Worm (Caenorhabditis elegans) whole organism, L4 larva: ENCODE measurements around the gene nspc-5.

Source experiments
- D1046.2 ChIP-seq: fragments of 200-800 bp; sonication (Bioruptor generic); IDR thresholded peaks from 2 replicates; pipeline ENCODE4 v1.3.6; 2022; ENCODE audit warnings: missing genetic modification characterization, missing compliant biosample characterization
- F10B5.3 ChIP-seq: sonication (generic microtip); optimal IDR thresholded peaks from 2 replicates; lab custom pipeline; 2016; ENCODE audit warnings: mild to moderate bottlenecking, missing genetic modification characterization, missing compliant biosample characterization
- F37D6.2 ChIP-seq: sonication (generic microtip); optimal IDR thresholded peaks from 2 replicates; lab custom pipeline; 2016; ENCODE audit warnings: mild to moderate bottlenecking, missing genetic modification characterization, missing compliant biosample characterization
- F44E2.7 ChIP-seq: fragments of 200-800 bp; sonication (Bioruptor generic); IDR thresholded peaks from 2 replicates; pipeline ENCODE4 v2.1.2; 2022; ENCODE audit warnings: missing genetic modification characterization, missing compliant biosample characterization
- R02D3.7 ChIP-seq: fragments of 150-350 bp; sonication (generic microtip); optimal IDR thresholded peaks from 3 replicates; lab custom pipeline; 2014; ENCODE audit warnings: missing biosample characterization, missing genetic modification characterization
- Y48G9A.11 ChIP-seq: fragments of 200-800 bp; sonication (Bioruptor generic); IDR thresholded peaks from 2 replicates; pipeline ENCODE4 v1.3.6; 2022; ENCODE audit warnings: missing genetic modification reagents, missing genetic modification characterization, missing compliant biosample characterization
- Y75B8A.6 ChIP-seq: fragments of 200-800 bp; sonication (Bioruptor generic); IDR thresholded peaks from 2 replicates; pipeline ENCODE4 v1.3.6; 2022; ENCODE audit warnings: missing genetic modification reagents, missing genetic modification characterization, missing compliant biosample characterization
- ZK337.2 ChIP-seq: fragments of 200-800 bp; sonication (Bioruptor generic); IDR thresholded peaks from 2 replicates; pipeline ENCODE4 v1.3.6; 2022; ENCODE audit warnings: missing genetic modification reagents, missing genetic modification characterization, missing compliant biosample characterization
- ZK546.5 ChIP-seq, 2 experiments: sonication (generic microtip); optimal IDR thresholded peaks; 2 replicates each; lab custom pipeline; 2017; ENCODE audit warnings: missing biosample characterization in 2 of 2, missing genetic modification characterization in 2 of 2
- aha-1 ChIP-seq: fragments of 150-350 bp; peaks from one replicate; lab custom pipeline; 2014; ENCODE audit warnings: missing biosample characterization, missing genetic modification characterization
- ama-1 ChIP-seq: fragments of 150-350 bp; optimal IDR thresholded peaks from 2 replicates; lab custom pipeline; 2014; ENCODE audit warnings: inconsistent platforms, mixed read lengths
- attf-4 ChIP-seq: sonication (generic microtip); optimal IDR thresholded peaks from 3 replicates; lab custom pipeline; 2017; ENCODE audit warnings: missing biosample characterization, missing genetic modification characterization
- ceh-20 ChIP-seq: fragments of 200-800 bp; sonication (Bioruptor generic); IDR thresholded peaks from 2 replicates; pipeline ENCODE4 v1.3.6; 2022; ENCODE audit warnings: missing genetic modification reagents, missing genetic modification characterization, missing compliant biosample characterization
- ceh-62 ChIP-seq: sonication (generic microtip); optimal IDR thresholded peaks from 2 replicates; lab custom pipeline; 2017; ENCODE audit warnings: missing biosample characterization, missing genetic modification characterization
- ctbp-1 ChIP-seq: fragments of 200-800 bp; sonication (Bioruptor generic); IDR thresholded peaks from 2 replicates; pipeline ENCODE4 v1.3.6; 2022; ENCODE audit warnings: missing genetic modification reagents, missing genetic modification characterization, missing compliant biosample characterization
- daf-16 ChIP-seq, 3 experiments: sonication (generic microtip); optimal IDR thresholded peaks; 2 replicates each; lab custom pipeline; 2016 to 2017; ENCODE audit warnings: missing genetic modification characterization in 3 of 3, missing genetic modification reagents in 3 of 3, mild to moderate bottlenecking in 2 of 3, missing compliant biosample characterization in 2 of 3, missing biosample characterization in 1 of 3, moderate library complexity in 1 of 3
- dmd-6 ChIP-seq: fragments of 200-800 bp; sonication (Bioruptor generic); IDR thresholded peaks from 2 replicates; pipeline ENCODE4 v1.3.6; 2022; ENCODE audit warnings: missing genetic modification reagents, missing genetic modification characterization, missing compliant biosample characterization
- dmd-9 ChIP-seq: fragments of 200-800 bp; sonication (Bioruptor generic); IDR thresholded peaks from 2 replicates; pipeline ENCODE4 v1.3.6; 2022; ENCODE audit warnings: missing genetic modification reagents, missing genetic modification characterization, missing compliant biosample characterization
- dve-1 ChIP-seq: sonication (generic microtip); optimal IDR thresholded peaks from 2 replicates; lab custom pipeline; 2017; ENCODE audit warnings: antibody characterized with exemption, mild to moderate bottlenecking, missing genetic modification characterization, missing compliant biosample characterization; ENCODE audit not compliant: insufficient read depth
- fkh-10 ChIP-seq: fragments of 150-350 bp; optimal IDR thresholded peaks from 2 replicates; lab custom pipeline; 2014; ENCODE audit warnings: missing biosample characterization, missing genetic modification reagents, missing genetic modification characterization
- gei-8 ChIP-seq: fragments of 200-800 bp; sonication (Bioruptor generic); optimal IDR thresholded peaks from 2 replicates; lab custom pipeline; 2018; ENCODE audit warnings: mild to moderate bottlenecking, missing genetic modification characterization, missing compliant biosample characterization
- hlh-11 ChIP-seq: fragments of 200-800 bp; sonication (Bioruptor generic); optimal IDR thresholded peaks from 2 replicates; lab custom pipeline; 2018; ENCODE audit warnings: mild to moderate bottlenecking, missing genetic modification characterization, missing compliant biosample characterization
- jun-1 ChIP-seq: fragments of 150-350 bp; optimal IDR thresholded peaks from 2 replicates; lab custom pipeline; 2014; ENCODE audit warnings: missing biosample characterization, missing genetic modification reagents, missing genetic modification characterization
- lin-13 ChIP-seq: fragments of 150-350 bp; optimal IDR thresholded peaks from 2 replicates; lab custom pipeline; 2014; ENCODE audit warnings: missing biosample characterization, missing genetic modification reagents, missing genetic modification characterization
- lin-39 ChIP-seq: fragments of 150-350 bp; optimal IDR thresholded peaks from 2 replicates; lab custom pipeline; 2014; ENCODE audit warnings: missing biosample characterization, missing genetic modification reagents, missing genetic modification characterization
- madf-5 ChIP-seq, 2 experiments: fragments of 200-800 bp; sonication (Bioruptor generic); IDR thresholded peaks; 2 replicates each; pipeline ENCODE4 v1.3.6; 2022; ENCODE audit warnings: missing compliant biosample characterization in 2 of 2, missing genetic modification characterization in 2 of 2
- madf-9 ChIP-seq: fragments of 200-800 bp; sonication (Bioruptor generic); conservative IDR thresholded peaks from 2 replicates; pipeline ENCODE4 v1.3.6; 2022; ENCODE audit warnings: missing genetic modification reagents, missing genetic modification characterization, missing compliant biosample characterization
- mdt-29 ChIP-seq: fragments of 200-800 bp; sonication (Bioruptor generic); IDR thresholded peaks from 2 replicates; pipeline ENCODE4 v1.3.6; 2022; ENCODE audit warnings: missing genetic modification reagents, missing genetic modification characterization, missing compliant biosample characterization
- mes-2 ChIP-seq: sonication (generic microtip); optimal IDR thresholded peaks from 2 replicates; lab custom pipeline; 2016; ENCODE audit warnings: missing genotype, mild to moderate bottlenecking, missing genetic modification characterization, missing compliant biosample characterization; ENCODE audit not compliant: poor library complexity, severe bottlenecking
- mxl-3 ChIP-seq: fragments of 200-800 bp; sonication (Bioruptor generic); optimal IDR thresholded peaks from 2 replicates; lab custom pipeline; 2018; ENCODE audit warnings: mild to moderate bottlenecking, missing genetic modification characterization, missing compliant biosample characterization
- nhr-102 ChIP-seq: sonication (generic microtip); optimal IDR thresholded peaks from 2 replicates; lab custom pipeline; 2016; ENCODE audit warnings: mild to moderate bottlenecking, missing genetic modification characterization, moderate library complexity, missing compliant biosample characterization
- nhr-111 ChIP-seq: fragments of 200-800 bp; sonication (Bioruptor generic); optimal IDR thresholded peaks from 2 replicates; lab custom pipeline; 2018; ENCODE audit warnings: mild to moderate bottlenecking, missing genetic modification characterization, missing compliant biosample characterization
- nhr-237 ChIP-seq: sonication (generic microtip); optimal IDR thresholded peaks from 2 replicates; lab custom pipeline; 2017; ENCODE audit warnings: missing biosample characterization, missing genetic modification characterization
- nhr-41 ChIP-seq: fragments of 200-800 bp; sonication (Bioruptor generic); IDR thresholded peaks from 2 replicates; pipeline ENCODE4 v1.3.6; 2022; ENCODE audit warnings: missing genetic modification reagents, missing genetic modification characterization, missing compliant biosample characterization
- php-3 ChIP-seq: fragments of 200-800 bp; sonication (Bioruptor generic); IDR thresholded peaks from 2 replicates; pipeline ENCODE4 v1.3.6; 2022; ENCODE audit warnings: missing genetic modification reagents, missing genetic modification characterization, missing compliant biosample characterization
- pqm-1 ChIP-seq: sonication (generic microtip); optimal IDR thresholded peaks from 2 replicates; lab custom pipeline; 2017; ENCODE audit warnings: missing biosample characterization, missing genetic modification characterization
- skn-1 ChIP-seq: fragments of 150-350 bp; optimal IDR thresholded peaks from 2 replicates; lab custom pipeline; 2014; ENCODE audit warnings: missing biosample characterization, missing genetic modification characterization
- snpc-1.2 ChIP-seq: fragments of 200-800 bp; sonication (Bioruptor generic); IDR thresholded peaks from 2 replicates; pipeline ENCODE4 v1.3.6; 2022; ENCODE audit warnings: missing genetic modification reagents, missing genetic modification characterization, missing compliant biosample characterization
- spr-1 ChIP-seq: sonication (generic microtip); optimal IDR thresholded peaks from 2 replicates; lab custom pipeline; 2016; ENCODE audit warnings: mild to moderate bottlenecking, missing genetic modification characterization, missing compliant biosample characterization
- tra-1 ChIP-seq: fragments of 200-800 bp; sonication (Bioruptor generic); IDR thresholded peaks from 2 replicates; pipeline ENCODE4 v1.3.6; 2022; ENCODE audit warnings: missing genetic modification reagents, missing genetic modification characterization, missing compliant biosample characterization
- unc-130 ChIP-seq: sonication (generic microtip); optimal IDR thresholded peaks from 2 replicates; lab custom pipeline; 2016; ENCODE audit warnings: missing genetic modification reagents, missing genetic modification characterization, missing compliant biosample characterization
- unc-62 ChIP-seq, 3 experiments: fragments of 150-350 bp in 1 of 3; sonication (generic microtip); optimal IDR thresholded peaks in 2 of 3; peaks in 1 of 3; 1 replicate in 1 of 3; 2 replicates in 2 of 3; lab custom pipeline; 2014 to 2017; ENCODE audit warnings: missing biosample characterization in 3 of 3, missing genetic modification characterization in 3 of 3, missing genetic modification reagents in 3 of 3, missing genotype in 1 of 3
- zag-1 ChIP-seq: fragments of 150-350 bp; optimal IDR thresholded peaks from 2 replicates; lab custom pipeline; 2014; ENCODE audit warnings: missing biosample characterization, missing genetic modification characterization
- zfp-2 ChIP-seq: sonication (generic microtip); optimal IDR thresholded peaks from 2 replicates; lab custom pipeline; 2016; ENCODE audit warnings: mild to moderate bottlenecking, missing genetic modification characterization, missing compliant biosample characterization
- zip-11 ChIP-seq: fragments of 200-800 bp; sonication (Bioruptor generic); IDR thresholded peaks from 2 replicates; pipeline ENCODE4 v1.3.6; 2022; ENCODE audit warnings: missing genetic modification characterization, missing compliant biosample characterization
- zip-2 ChIP-seq: fragments of 150-350 bp; optimal IDR thresholded peaks from 2 replicates; lab custom pipeline; 2014; ENCODE audit warnings: missing biosample characterization, missing genetic modification characterization
- ztf-7 ChIP-seq: fragments of 150-350 bp; optimal IDR thresholded peaks from 2 replicates; lab custom pipeline; 2014; ENCODE audit warnings: missing biosample characterization, missing genetic modification characterization

nspc-5 gene

ce11 chrX:8567823-8568314 lies 29.3 kb downstream of the nspc-5 start:
- TF ChIP-seq ceh-20 (GFP tag; lab: Robert Waterston, UW) (no peak), nhr-237 (tag; lab: Kevin White, UChicago) (no peak), spr-1 (tag; lab: Kevin White, UChicago) (no peak), jun-1 (no peak), zfp-2 (tag; lab: Kevin White, UChicago) (no peak), dve-1 (tag; lab: Kevin White, UChicago) (peak; percentile 21), aha-1 (tag; lab: Kevin White, UChicago) (peak; percentile 98), zip-2 (tag; lab: Kevin White, UChicago) (no peak), ZK546.5 (tag; optimal IDR thresholded peaks at IDR 0.05; lab: Kevin White, UChicago) (no peak), ceh-62 (tag; lab: Kevin White, UChicago) (no peak), skn-1 (tag; lab: Kevin White, UChicago) (no peak), pqm-1 (tag; lab: Kevin White, UChicago) (peak; percentile 32), ztf-7 (tag; lab: Kevin White, UChicago) (no peak), daf-16 (GFP tag; optimal IDR thresholded peaks at IDR 0.05; lab: Kevin White, UChicago) (no peak), daf-16 (tag; optimal IDR thresholded peaks at IDR 0.05; lab: Kevin White, UChicago) (peak; percentile 7), madf-5 (GFP tag; IDR thresholded peaks at IDR 0.05; lab: Robert Waterston, UW) (no peak), dmd-9 (GFP tag; lab: Robert Waterston, UW) (no peak), snpc-1.2 (GFP tag; lab: Robert Waterston, UW) (no peak), zip-11 (GFP tag; lab: Robert Waterston, UW) (no peak), attf-4 (no peak), hlh-11 (no peak), lin-39 (tag; lab: Kevin White, UChicago) (no peak), nhr-41 (GFP tag; lab: Robert Waterston, UW) (no peak), Y75B8A.6 (GFP tag; lab: Robert Waterston, UW) (no peak), ama-1 (no peak), gei-8 (GFP tag; lab: Kevin White, UChicago) (no peak), fkh-10 (GFP tag; lab: Kevin White, UChicago) (no peak)
- TF ChIP-seq, all 104 proteins: peak for 4

- TF ChIP-seq nhr-111 (GFP tag; lab: Kevin White, UChicago) (no peak), ZK337.2 (GFP tag; lab: Robert Waterston, UW) (no peak), dmd-6 (GFP tag; lab: Robert Waterston, UW) (peak; percentile 70), zag-1 (tag; lab: Kevin White, UChicago) (no peak), nhr-102 (tag; lab: Kevin White, UChicago) (no peak), mxl-3 (peak; percentile 51), fkh-10 (GFP tag; lab: Kevin White, UChicago) (no peak), nhr-41 (GFP tag; lab: Robert Waterston, UW) (no peak; the same call in 1 of the 2 replicates), unc-62 (GFP tag; optimal IDR thresholded peaks at IDR 0.05 in 1 of 2; lab: Kevin White, UChicago) (peak in 1 of 2 experiments; percentile 96), unc-62 (tag; optimal IDR thresholded peaks at IDR 0.05; lab: Kevin White, UChicago) (no peak), tra-1 (GFP tag; lab: Robert Waterston, UW) (peak; percentile 80), F37D6.2 (tag; lab: Kevin White, UChicago) (no peak), ceh-62 (tag; lab: Kevin White, UChicago) (no peak), hlh-11 (peak; percentile 54), F10B5.3 (tag; lab: Kevin White, UChicago) (no peak), pqm-1 (tag; lab: Kevin White, UChicago) (peak; percentile 65), mes-2 (no peak), snpc-1.2 (GFP tag; lab: Robert Waterston, UW) (no peak), ama-1 (no peak), Y48G9A.11 (GFP tag; lab: Robert Waterston, UW) (no peak), ceh-20 (GFP tag; lab: Robert Waterston, UW) (0 out of 2 replicates have a peak, but pooled peaks have one; percentile 27), lin-13 (GFP tag; lab: Kevin White, UChicago) (no peak), R02D3.7 (tag; lab: Kevin White, UChicago) (no peak), lin-39 (tag; lab: Kevin White, UChicago) (no peak), php-3 (GFP tag; lab: Robert Waterston, UW) (0 out of 2 replicates have a peak, but pooled peaks have one; percentile 17), ctbp-1 (GFP tag; lab: Robert Waterston, UW) (no peak), madf-9 (no peak), mdt-29 (no peak), F44E2.7 (GFP tag; lab: Robert Waterston, UW) (no peak), aha-1 (tag; lab: Kevin White, UChicago) (no peak), unc-130 (GFP tag; lab: Kevin White, UChicago) (no peak), D1046.2 (GFP tag; lab: Robert Waterston, UW) (no peak)
These were observed 29.9 kb downstream of the nspc-5 start for ce11 chrX:8568423-8568903.
